Fruit fly (Drosophila melanogaster) ovary, adult (tissue): ENCODE data around the gene CG6592.
A peak's percentile ranks its signal among the peaks of the same experiment; 100 is the strongest.

ENCODE experiments used
- CG17801 ChIP-seq: fragments of 200-800 bp; optimal IDR thresholded peaks from 2 replicates; lab custom pipeline; 2019; ENCODE audit warnings: missing biosample characterization, mild to moderate bottlenecking, missing genetic modification characterization, moderate library complexity; ENCODE audit not compliant: partially characterized antibody

The CG6592 gene

dm6 chr3L:6068178-6068577 lies 8.7 kb downstream of the CG6592 start:
- TF ChIP-seq CG17801 (GFP tag; lab: Kevin White, UChicago): no peak

- TF ChIP-seq CG17801 (GFP tag; lab: Kevin White, UChicago): no peak
Observed at dm6 chr3L:6070119-6070518, 10.7 kb downstream of the CG6592 start.

DNA sequence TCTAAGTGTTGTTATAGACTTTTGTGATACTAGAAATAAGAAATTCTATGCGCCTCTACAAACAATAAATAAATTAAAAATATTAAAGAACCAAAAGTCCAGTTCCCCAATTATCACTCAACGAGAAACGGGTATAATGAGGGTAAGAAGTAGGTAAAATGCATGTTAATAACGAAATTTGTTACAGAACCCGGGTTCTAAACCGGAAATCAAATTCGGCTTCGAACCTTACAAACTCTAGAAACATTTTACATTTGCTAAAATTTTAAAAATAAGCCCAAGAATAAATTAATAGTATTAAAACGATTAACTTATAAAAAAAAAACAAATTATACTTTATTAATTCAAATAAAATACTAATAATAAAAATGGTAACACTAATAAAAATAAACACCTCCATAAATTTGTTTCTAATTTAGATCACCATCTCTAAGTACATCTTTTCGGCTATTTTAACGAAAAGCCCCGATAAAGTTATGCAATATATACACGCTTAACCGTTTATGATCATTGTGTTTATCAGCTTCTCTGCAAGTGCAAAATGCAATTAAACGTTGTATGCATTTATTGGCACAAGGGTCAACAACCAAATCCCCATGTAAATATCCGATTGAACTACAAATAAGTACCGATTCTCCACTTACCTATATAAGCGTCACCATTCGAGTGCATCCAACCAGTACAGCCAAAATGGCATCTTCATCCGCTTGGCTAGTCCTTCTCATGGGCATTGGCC lies 12.2 kb downstream of the CG6592 start, which contains the start of gene CG6602:
Gene CG6602 (plus strand): TSS at position 686 of the 736 bp plus-strand sequence.
- peak; percentile 48 for TF ChIP-seq CG17801 (GFP tag; lab: Kevin White, UChicago)

DNA sequence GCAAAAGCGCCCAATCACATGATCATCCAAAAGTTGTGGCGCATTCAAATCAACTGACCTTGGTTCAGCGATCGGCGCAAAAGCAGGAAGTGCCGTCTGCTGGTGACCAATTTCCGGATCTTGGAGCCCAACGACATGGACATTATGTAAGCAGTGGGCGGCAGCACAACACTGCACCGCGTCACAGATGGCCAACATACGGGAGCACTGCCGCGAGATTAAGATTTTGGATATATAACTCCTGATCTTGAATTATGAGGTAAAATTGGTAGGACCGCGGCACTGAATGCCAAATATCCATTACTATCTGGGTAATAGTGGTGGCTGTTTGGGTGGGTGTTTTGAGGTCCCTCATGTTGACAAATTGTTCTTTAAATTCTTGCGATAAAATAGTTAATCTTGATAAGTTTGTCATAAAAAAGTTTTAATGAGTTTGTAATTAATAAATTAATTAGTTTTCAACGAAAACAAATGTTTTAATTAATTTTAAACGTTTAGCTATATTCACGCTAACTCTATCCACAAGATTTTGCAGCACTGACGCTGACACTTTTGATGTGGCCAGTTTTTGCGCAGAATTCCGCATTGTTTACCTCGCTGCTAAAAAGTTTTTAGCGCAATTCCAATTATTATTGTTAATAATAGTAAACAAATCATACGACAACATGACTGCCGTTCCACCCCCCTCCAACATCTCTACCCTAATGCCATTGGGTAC lies 15.7 kb downstream of the CG6592 start, which contains the start of the genes CG13295 and CG6610:
Gene CG13295 (minus strand): TSS at position 271 of the 718 bp plus-strand sequence.
Gene CG6610 (plus strand): TSS at position 562 of the 718 bp plus-strand sequence.
- TF ChIP-seq CG17801 (GFP tag; lab: Kevin White, UChicago): peak; percentile 55

DNA sequence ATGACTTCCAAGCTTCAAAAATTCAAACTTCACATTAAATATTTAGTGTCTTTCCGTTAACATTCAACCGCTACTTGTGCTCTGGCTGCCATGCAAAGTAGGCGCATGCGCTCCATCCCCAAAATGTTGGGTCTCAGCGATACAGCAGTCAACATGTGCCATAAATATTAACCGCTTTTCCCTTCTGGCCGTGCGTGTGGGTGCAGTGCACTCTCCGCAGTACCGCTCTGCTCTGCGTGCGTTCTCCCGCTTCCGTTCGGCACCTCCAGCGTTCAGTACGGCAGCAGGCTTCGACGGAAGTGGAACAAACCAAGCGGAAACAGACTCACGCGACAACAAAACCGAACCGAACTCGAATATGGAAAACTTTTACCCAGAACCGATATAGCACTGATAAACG lies 17.0 kb downstream of the CG6592 start, which contains the start of gene ssp6:
Gene ssp6 (plus strand): TSS at position 294 of the 400 bp plus-strand sequence.
- TF ChIP-seq CG17801 (GFP tag; lab: Kevin White, UChicago): no peak

DNA sequence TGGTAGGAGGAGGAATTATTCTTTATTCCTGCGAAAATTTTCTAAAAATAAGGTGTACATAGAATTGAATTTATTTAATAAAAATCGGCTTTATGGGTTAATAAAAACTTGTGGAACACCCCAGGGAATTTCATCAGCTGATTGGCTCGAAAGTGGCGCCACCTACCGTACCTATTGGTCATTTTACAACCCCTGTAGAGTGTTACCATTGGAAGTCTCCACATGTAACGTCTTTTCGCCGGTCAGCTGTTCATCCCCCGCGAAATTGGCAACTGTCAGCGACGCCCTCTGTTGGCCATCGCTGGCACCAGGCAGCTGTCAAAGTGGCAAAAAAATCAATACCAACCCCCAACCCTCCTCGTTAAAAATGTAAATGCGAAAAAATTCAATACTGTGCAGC lies 23.1 kb downstream of the CG6592 start, which contains the start of gene CG13293:
Gene CG13293 (plus strand): TSS at position 323 of the 400 bp plus-strand sequence.
- no peak for TF ChIP-seq CG17801 (GFP tag; lab: Kevin White, UChicago)

DNA sequence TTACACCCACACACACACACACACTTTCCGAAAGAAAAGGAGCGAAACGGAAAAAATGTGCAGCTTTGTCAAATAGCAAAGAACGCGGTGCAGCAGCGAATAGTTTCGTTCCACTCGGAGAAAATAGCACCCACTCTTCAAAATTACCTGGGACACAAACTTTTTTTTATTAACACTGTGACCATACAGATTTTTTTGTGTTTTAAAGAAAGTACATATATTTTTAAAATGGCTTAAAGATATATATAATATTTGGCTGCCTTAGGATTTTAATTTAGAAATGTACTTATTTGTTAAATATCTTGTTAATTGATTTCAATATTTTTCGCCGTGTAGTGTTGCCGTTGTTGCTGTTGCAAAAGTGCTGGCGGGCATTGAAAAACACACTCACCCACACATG lies 25.0 kb downstream of the CG6592 start:
- TF ChIP-seq CG17801 (GFP tag; lab: Kevin White, UChicago): no peak

DNA sequence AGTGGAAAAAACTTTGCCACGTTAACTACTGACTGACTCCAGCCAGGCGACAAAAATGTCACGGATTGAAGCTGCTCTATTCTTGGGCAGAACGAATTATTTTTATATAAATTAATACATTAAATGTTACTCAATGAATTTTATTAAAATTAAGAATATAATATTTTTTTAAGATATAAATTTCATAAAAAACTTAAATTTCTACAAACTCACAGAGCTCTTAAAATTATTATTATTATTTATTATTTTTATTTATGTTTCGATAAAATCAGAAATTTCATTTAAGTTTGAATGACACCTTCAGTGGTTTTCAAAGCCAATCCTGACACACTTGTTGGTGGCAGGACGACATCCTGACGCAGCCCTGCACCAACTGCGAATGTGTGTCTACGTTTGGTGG lies 25.7 kb downstream of the CG6592 start:
- TF ChIP-seq CG17801 (GFP tag; lab: Kevin White, UChicago): no peak

DNA sequence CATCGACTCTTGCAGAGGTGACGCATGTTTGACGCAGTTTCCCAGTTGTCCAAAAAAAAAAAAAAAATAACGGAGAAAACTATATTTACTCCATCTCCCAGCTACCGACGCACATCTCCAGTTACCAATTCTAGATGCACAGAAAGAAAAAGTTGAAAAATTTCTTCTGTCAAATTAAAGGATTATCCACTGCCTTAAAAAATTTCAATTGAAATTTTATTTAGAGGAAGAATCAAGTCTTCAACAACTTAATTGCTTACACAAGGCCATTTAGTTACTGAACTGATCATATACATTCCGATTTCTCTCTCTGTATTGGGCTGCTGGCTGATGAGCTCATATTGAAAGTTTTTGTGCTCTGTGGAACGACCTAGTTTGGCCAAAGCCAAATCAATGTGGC lies 26.5 kb downstream of the CG6592 start:
- no peak for TF ChIP-seq CG17801 (GFP tag; lab: Kevin White, UChicago)

dm6 chr3L:6093213-6093612 lies 33.8 kb downstream of the CG6592 start, which contains the start of gene CG10469:
Gene CG10469, minus strand, starts transcription at chr3L:6093313.
- TF ChIP-seq CG17801 (GFP tag; lab: Kevin White, UChicago): no peak

DNA sequence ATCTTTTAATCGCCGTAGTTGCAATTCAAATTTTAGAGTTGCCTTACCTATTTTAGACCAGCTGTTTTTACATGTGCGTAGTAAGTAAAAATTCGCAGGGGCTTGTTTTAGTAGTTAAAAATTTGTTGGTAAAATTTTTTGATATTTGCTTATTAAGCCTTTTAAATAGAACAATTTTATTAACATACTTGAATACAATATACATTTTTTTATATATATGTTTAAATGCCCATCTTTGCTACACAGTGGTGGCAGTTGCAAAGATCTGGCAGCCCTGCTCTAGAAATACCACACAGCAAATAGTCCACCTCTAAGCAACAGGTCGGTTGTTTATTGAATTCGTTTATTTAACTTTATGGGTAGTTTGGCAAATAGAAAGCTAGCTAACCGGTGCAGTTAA lies 35.2 kb downstream of the CG6592 start, which contains the start of the genes CG10467 and loj:
Gene CG10467 (minus strand): TSS at position 51 of the 400 bp plus-strand sequence.
Gene loj (plus strand): TSS at position 291 of the 400 bp plus-strand sequence.
- TF ChIP-seq CG17801 (GFP tag; lab: Kevin White, UChicago): peak; percentile 91

- no peak for TF ChIP-seq CG17801 (GFP tag; lab: Kevin White, UChicago)
Observed at dm6 chr3L:6097270-6097669, 37.8 kb downstream of the CG6592 start, which contains the start of gene Ets65A. Gene Ets65A, plus strand, starts transcription at chr3L:6097617.

DNA sequence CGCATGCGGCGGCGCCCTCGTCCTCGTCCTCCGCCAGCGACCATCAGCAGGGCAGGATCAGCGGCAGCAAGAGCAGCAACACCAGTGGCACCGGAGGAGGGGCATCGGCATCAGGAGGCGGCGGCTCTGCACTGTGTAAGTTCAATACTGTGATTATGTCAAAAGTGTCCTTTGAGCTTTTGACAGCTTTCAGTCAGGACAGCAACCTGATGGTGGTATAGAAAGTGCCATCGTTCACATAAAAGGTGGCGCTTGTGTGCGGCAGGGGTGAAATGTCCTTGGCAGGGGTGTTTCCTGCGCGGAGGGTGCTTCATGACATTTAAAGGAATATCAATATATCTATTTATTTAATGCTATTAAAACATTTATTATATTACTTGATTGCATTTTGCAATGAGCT lies 44.2 kb downstream of the CG6592 start:
- TF ChIP-seq CG17801 (GFP tag; lab: Kevin White, UChicago): no peak

DNA sequence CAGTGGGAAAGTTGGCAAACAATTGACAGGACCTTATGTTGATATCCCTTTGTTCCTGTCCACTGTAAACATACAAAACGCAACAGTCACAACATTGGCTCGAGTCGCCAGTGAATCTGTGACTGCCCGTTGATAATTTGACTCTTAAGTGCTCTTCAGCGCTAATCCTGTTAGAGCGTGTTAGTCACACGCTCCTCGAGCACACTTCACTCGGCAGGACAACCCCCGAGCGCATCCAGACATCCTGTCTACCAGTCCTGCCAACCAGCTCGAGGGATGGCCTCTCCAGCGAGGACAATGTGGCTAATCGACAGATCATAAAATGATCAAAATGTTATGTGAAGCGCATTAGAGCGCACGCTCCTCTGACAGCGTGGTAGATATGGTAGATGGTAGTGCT lies 45.1 kb downstream of the CG6592 start:
- TF ChIP-seq CG17801 (GFP tag; lab: Kevin White, UChicago): no peak

dm6 chr3L:6105435-6105834 lies 46.0 kb downstream of the CG6592 start:
- TF ChIP-seq CG17801 (GFP tag; lab: Kevin White, UChicago): no peak
